Worm (Caenorhabditis elegans) whole organism, young adult: Measurements from ENCODE around the gene tsp-1.

ENCODE experiments used
- F49E8.2 ChIP-seq: sonication (generic microtip); optimal IDR thresholded peaks from 3 replicates; lab custom pipeline; 2017; ENCODE audit warnings: missing genetic modification characterization, mild to moderate bottlenecking, missing compliant biosample characterization, antibody characterized with exemption, moderate library complexity; ENCODE audit not compliant: insufficient read depth
- Y67H2A.10 ChIP-seq: fragments of 200-800 bp; sonication (Bioruptor generic); conservative IDR thresholded peaks from 2 replicates; pipeline ENCODE4 v1.3.6; 2022; ENCODE audit warnings: missing genetic modification reagents, missing genetic modification characterization, missing compliant biosample characterization
- ZK185.1 ChIP-seq: sonication (generic microtip); optimal IDR thresholded peaks from 2 replicates; lab custom pipeline; 2016; ENCODE audit warnings: mild to moderate bottlenecking, missing genetic modification characterization, missing compliant biosample characterization; ENCODE audit not compliant: poor library complexity, severe bottlenecking
- ama-1 ChIP-seq, 3 experiments: fragments of 150-350 bp in 1 of 3; sonication (generic microtip) in 2 of 3; optimal IDR thresholded peaks; 2 replicates each; lab custom pipeline; 2014 to 2018; ENCODE audit warnings: missing biosample characterization in 2 of 3, missing genetic modification characterization in 2 of 3, missing genetic modification reagents in 2 of 3
- dpl-1 ChIP-seq: fragments of 150-350 bp; optimal IDR thresholded peaks from 2 replicates; lab custom pipeline; 2014; ENCODE audit warnings: missing biosample characterization, missing genetic modification reagents, missing genetic modification characterization
- gei-17 ChIP-seq: fragments of 200-800 bp; sonication (Bioruptor generic); optimal IDR thresholded peaks from 2 replicates; lab custom pipeline; 2018; ENCODE audit warnings: mild to moderate bottlenecking, missing genetic modification characterization, missing compliant biosample characterization
- nfyb-1 ChIP-seq: fragments of 200-800 bp; sonication (Bioruptor generic); IDR thresholded peaks from 2 replicates; pipeline ENCODE4 v1.3.6; 2022; ENCODE audit warnings: missing genetic modification reagents, missing genetic modification characterization, missing compliant biosample characterization
- nhr-27 ChIP-seq: fragments of 200-800 bp; sonication (Bioruptor generic); optimal IDR thresholded peaks from 2 replicates; lab custom pipeline; 2018; ENCODE audit warnings: mild to moderate bottlenecking, missing genetic modification characterization, moderate library complexity, missing compliant biosample characterization
- snpc-4 ChIP-seq, 5 experiments: fragments of 150-350 bp in 1 of 5; sonication (generic microtip) in 4 of 5; optimal IDR thresholded peaks; 2 replicates each; lab custom pipeline; 2014 to 2018; ENCODE audit warnings: missing genetic modification characterization in 5 of 5, missing biosample characterization in 3 of 5, antibody characterized with exemption in 2 of 5, mild to moderate bottlenecking in 2 of 5, missing compliant biosample characterization in 2 of 5, missing genotype in 2 of 5, moderate library complexity in 2 of 5, missing genetic modification reagents in 1 of 5
- tbp1 ChIP-seq: fragments of 200-800 bp; sonication (Bioruptor generic); optimal IDR thresholded peaks from 2 replicates; lab custom pipeline; 2018; ENCODE audit warnings: mild to moderate bottlenecking, missing genetic modification characterization, missing compliant biosample characterization
- tbx-9 ChIP-seq: sonication (generic microtip); optimal IDR thresholded peaks from 2 replicates; lab custom pipeline; 2016; ENCODE audit warnings: borderline replicate concordance, missing genetic modification characterization, inconsistent platforms, missing compliant biosample characterization
- ztf-25 ChIP-seq: fragments of 200-800 bp; sonication (Bioruptor generic); IDR thresholded peaks from 2 replicates; pipeline ENCODE4 v1.3.6; 2022; ENCODE audit warnings: missing genetic modification reagents, missing genetic modification characterization, missing compliant biosample characterization

DNA sequence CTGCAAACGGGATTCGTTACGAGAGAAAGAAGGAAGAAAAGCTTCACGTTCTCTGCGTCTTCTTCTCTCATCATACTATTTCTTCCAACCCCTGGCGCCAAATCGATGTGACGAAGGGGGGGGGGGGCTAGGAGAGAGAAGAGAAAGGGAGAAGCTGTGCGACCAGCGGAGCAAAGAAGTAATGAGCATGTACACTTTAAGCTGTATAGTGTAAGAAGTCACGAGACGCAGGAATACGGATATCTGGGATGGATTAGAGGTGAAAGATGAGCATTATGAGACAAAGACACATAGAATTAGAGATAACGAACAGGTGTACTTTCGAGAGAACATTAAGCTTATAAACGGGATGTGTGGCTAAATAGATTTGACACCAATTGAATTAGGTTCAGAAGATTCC, 37.5 kb downstream of the tsp-1 start:
- TF ChIP-seq ama-1 (optimal IDR thresholded peaks at IDR 0.05; lab: Kevin White, UChicago) (no peak), ama-1 (GFP tag; optimal IDR thresholded peaks at IDR 0.05; lab: Kevin White, UChicago) (no peak), ZK185.1 (no peak), tbp1 (GFP tag; lab: Kevin White, UChicago) (no peak), snpc-4 (GFP tag; optimal IDR thresholded peaks at IDR 0.05; lab: Kevin White, UChicago) (no peak), snpc-4 (tag; optimal IDR thresholded peaks at IDR 0.05; lab: Kevin White, UChicago) (no peak), nhr-27 (tag; lab: Kevin White, UChicago) (no peak), dpl-1 (no peak), F49E8.2 (tag; lab: Kevin White, UChicago) (no peak), tbx-9 (no peak), nfyb-1 (no peak), gei-17 (no peak), Y67H2A.10 (GFP tag; lab: Robert Waterston, UW) (no peak), ztf-25 (no peak)
